Worm (Caenorhabditis elegans) whole organism, young adult: ENCODE results near the gene T19H12.6.

Experiments
- F37B4.10 ChIP-seq: fragments of 200-800 bp; sonication (Bioruptor generic); IDR thresholded peaks from 2 replicates; pipeline ENCODE4 v1.3.6; 2022; ENCODE audit warnings: missing genetic modification characterization, missing compliant biosample characterization
- F49E8.2 ChIP-seq: sonication (generic microtip); optimal IDR thresholded peaks from 3 replicates; lab custom pipeline; 2017; ENCODE audit warnings: missing genetic modification characterization, mild to moderate bottlenecking, missing compliant biosample characterization, antibody characterized with exemption, moderate library complexity; ENCODE audit not compliant: insufficient read depth
- aptf-3 ChIP-seq: fragments of 200-800 bp; sonication (Bioruptor generic); IDR thresholded peaks from 2 replicates; pipeline ENCODE4 v1.3.6; 2022; ENCODE audit warnings: missing genetic modification characterization, missing compliant biosample characterization
- attf-3 ChIP-seq: fragments of 200-800 bp; sonication (Bioruptor generic); conservative IDR thresholded peaks from 2 replicates; pipeline ENCODE4 v1.3.6; 2022; ENCODE audit warnings: missing genetic modification reagents, missing genetic modification characterization, missing compliant biosample characterization
- cebp-1 ChIP-seq, 2 experiments: fragments of 200-800 bp in 1 of 2; sonication (Bioruptor generic) in 1 of 2; sonication (generic microtip) in 1 of 2; IDR thresholded peaks in 1 of 2; optimal IDR thresholded peaks in 1 of 2; 2 replicates each; pipeline versions ENCODE4 v1.3.6 to Lab custom; 2017 to 2022; ENCODE audit warnings: missing compliant biosample characterization in 2 of 2, missing genetic modification characterization in 2 of 2, mild to moderate bottlenecking in 1 of 2, missing genetic modification reagents in 1 of 2, moderate library complexity in 1 of 2
- cebp-2 ChIP-seq: fragments of 200-800 bp; sonication (Bioruptor generic); IDR thresholded peaks from 2 replicates; pipeline ENCODE4 v1.3.6; 2022; ENCODE audit warnings: missing genetic modification characterization, missing compliant biosample characterization
- ceh-79 ChIP-seq: sonication (generic microtip); optimal IDR thresholded peaks from 2 replicates; lab custom pipeline; 2017; ENCODE audit warnings: mild to moderate bottlenecking, missing genetic modification characterization, missing compliant biosample characterization
- lin-40 ChIP-seq: sonication (generic microtip); optimal IDR thresholded peaks from 2 replicates; lab custom pipeline; 2016; ENCODE audit warnings: missing genetic modification characterization, mild to moderate bottlenecking, missing compliant biosample characterization, missing genotype, missing genetic modification reagents
- lir-1 ChIP-seq: fragments of 200-800 bp; sonication (Bioruptor generic); conservative IDR thresholded peaks from 2 replicates; pipeline ENCODE4 v1.3.6; 2022; ENCODE audit warnings: missing genetic modification reagents, missing genetic modification characterization, missing compliant biosample characterization
- mel-28 ChIP-seq: sonication (generic microtip); optimal IDR thresholded peaks from 2 replicates; lab custom pipeline; 2016; ENCODE audit warnings: borderline replicate concordance, mild to moderate bottlenecking, missing genetic modification characterization, missing compliant biosample characterization
- repo-1 ChIP-seq: sonication (generic microtip); optimal IDR thresholded peaks from 2 replicates; lab custom pipeline; 2017; ENCODE audit warnings: mild to moderate bottlenecking, missing genetic modification characterization, missing compliant biosample characterization
- sdz-38 ChIP-seq: sonication (generic microtip); optimal IDR thresholded peaks from 2 replicates; lab custom pipeline; 2016; ENCODE audit warnings: missing genotype, missing genetic modification characterization, missing compliant biosample characterization
- tlf-1 ChIP-seq: fragments of 200-800 bp; sonication (Bioruptor generic); optimal IDR thresholded peaks from 2 replicates; lab custom pipeline; 2018; ENCODE audit warnings: mild to moderate bottlenecking, missing genetic modification characterization, missing compliant biosample characterization

Gene T19H12.6

ce11 chrV:4826710-4827380 is 50.6 kb downstream of the T19H12.6 start, which contains the start of the genes hsp-6 and C37H5.5 (continued):
- TF ChIP-seq aptf-3 (GFP tag; lab: Robert Waterston, UW) (no peak), mel-28 (tag; lab: Kevin White, UChicago) (no peak), cebp-2 (GFP tag; lab: Robert Waterston, UW) (no peak), cebp-1 (GFP tag; IDR thresholded peaks at IDR 0.05; lab: Robert Waterston, UW) (peak; percentile 46; the same call in 1 of the 2 replicates), cebp-1 (tag; optimal IDR thresholded peaks at IDR 0.05; lab: Kevin White, UChicago) (peak; percentile 82), ceh-79 (no peak), lir-1 (peak; percentile 78), sdz-38 (tag; lab: Kevin White, UChicago) (no peak), attf-3 (GFP tag; lab: Robert Waterston, UW) (no peak), lin-40 (tag; lab: Kevin White, UChicago) (peak; percentile 69), repo-1 (tag; lab: Kevin White, UChicago) (no peak), tlf-1 (GFP tag; lab: Kevin White, UChicago) (peak; percentile 89), F37B4.10 (GFP tag; lab: Robert Waterston, UW) (no peak), F49E8.2 (tag; lab: Kevin White, UChicago) (peak; percentile 69)
